Fruit fly (Drosophila melanogaster): ENCODE results near the gene cwo.

Gene cwo

dm6 chr3R:10411752-10412549 is 23.9 kb downstream of the cwo start:
- TF ChIP-seq CG14655 (GFP tag; optimal IDR thresholded peaks at IDR 0.05) (no peak), CG12605 (GFP tag; IDR thresholded peaks at IDR 0.05) (no peak; the same call in 1 of the 2 replicates), gl (tag; optimal IDR thresholded peaks at IDR 0.05) (no peak), CG8159 (tag; optimal IDR thresholded peaks at IDR 0.05) (no peak), CG32121 (GFP tag; IDR thresholded peaks at IDR 0.05) (peak; percentile 74; the same call in 1 of the 2 replicates), fd96Ca (GFP tag; IDR thresholded peaks at IDR 0.05) (peak; percentile 88), CG13204 (GFP tag; optimal IDR thresholded peaks at IDR 0.05) (no peak), D1 (tag; optimal IDR thresholded peaks at IDR 0.05) (no peak), CG4496 (GFP tag; IDR thresholded peaks at IDR 0.05) (peak; percentile 71; the same call in 2 of the 3 replicates), CG15710 (tag; optimal IDR thresholded peaks at IDR 0.05) (no peak), Pif1A (GFP tag; optimal IDR thresholded peaks at IDR 0.05) (no peak), CG8301 (tag; optimal IDR thresholded peaks at IDR 0.05) (no peak), CG34367 (tag; optimal IDR thresholded peaks at IDR 0.05) (no peak), CG9948 (tag; optimal IDR thresholded peaks at IDR 0.05) (no peak), CG17806 (tag; optimal IDR thresholded peaks at IDR 0.05) (peak; percentile 34), Ets98B (GFP tag; IDR thresholded peaks at IDR 0.05) (peak; percentile 65), rn (GFP tag; IDR thresholded peaks at IDR 0.05) (peak; percentile 25; the same call in 1 of the 2 replicates), EcR (GFP tag; optimal IDR thresholded peaks at IDR 0.05) (no peak), Pif1B (GFP tag; optimal IDR thresholded peaks at IDR 0.05) (no peak), CG10348 (GFP tag; IDR thresholded peaks at IDR 0.05) (no peak), Snoo (tag; optimal IDR thresholded peaks at IDR 0.05) (no peak)

- TF ChIP-seq CG8301 (tag; optimal IDR thresholded peaks at IDR 0.05): no peak
- TF ChIP-seq EcR (GFP tag; optimal IDR thresholded peaks at IDR 0.05): peak; percentile 92
- no peak for TF ChIP-seq CG15710 (tag; optimal IDR thresholded peaks at IDR 0.05)
- TF ChIP-seq Ets98B (GFP tag; IDR thresholded peaks at IDR 0.05): 0 out of 2 replicates have a peak, but pooled peaks have one; percentile 21
- TF ChIP-seq gl (tag; optimal IDR thresholded peaks at IDR 0.05): peak; percentile 24
Measured at dm6 chr3R:10412550-10413459, 24.7 kb downstream of the cwo start, which contains the start of the genes Irp-1B and Rrp46. Irp-1B (minus strand) TSS chr3R:10412869. Rrp46 (plus strand) TSS chr3R:10413301.

- TF ChIP-seq gl (tag; optimal IDR thresholded peaks at IDR 0.05): peak; percentile 54
- peak; percentile 35 for TF ChIP-seq CG15710 (tag; optimal IDR thresholded peaks at IDR 0.05)
- TF ChIP-seq CG17806 (tag; optimal IDR thresholded peaks at IDR 0.05): peak; percentile 51
- TF ChIP-seq rn (GFP tag; IDR thresholded peaks at IDR 0.05): 0 out of 2 replicates have a peak, but pooled peaks have one; percentile 35
- peak; percentile 56 for TF ChIP-seq CG8301 (tag; optimal IDR thresholded peaks at IDR 0.05)
- peak; percentile 43 for TF ChIP-seq CG34367 (tag; optimal IDR thresholded peaks at IDR 0.05)
- peak; percentile 82; the same call in 2 of the 3 replicates for TF ChIP-seq CG4496 (GFP tag; IDR thresholded peaks at IDR 0.05)
- no peak for TF ChIP-seq Pif1B (GFP tag; optimal IDR thresholded peaks at IDR 0.05)
- peak; percentile 71 for TF ChIP-seq Ets98B (GFP tag; IDR thresholded peaks at IDR 0.05)
- no peak for TF ChIP-seq CG13204 (GFP tag; optimal IDR thresholded peaks at IDR 0.05)
- TF ChIP-seq D1 (tag; optimal IDR thresholded peaks at IDR 0.05): no peak
- no peak for TF ChIP-seq Pif1A (GFP tag; optimal IDR thresholded peaks at IDR 0.05)
- TF ChIP-seq CG8159 (tag; optimal IDR thresholded peaks at IDR 0.05): peak; percentile 39
- peak; percentile 19 for TF ChIP-seq CG9948 (tag; optimal IDR thresholded peaks at IDR 0.05)
- peak; percentile 37; the same call in 1 of the 2 replicates for TF ChIP-seq CG12605 (GFP tag; IDR thresholded peaks at IDR 0.05)
- peak; percentile 39; the same call in 1 of the 2 replicates for TF ChIP-seq CG32121 (GFP tag; IDR thresholded peaks at IDR 0.05)
- TF ChIP-seq Snoo (tag; optimal IDR thresholded peaks at IDR 0.05): peak; percentile 58
Measured at dm6 chr3R:10415923-10416322, 27.9 kb downstream of the cwo start, which contains the start of gene CG6345. CG6345 (minus strand) TSS chr3R:10416046.

dm6 chr3R:10421167-10421566 is 33.1 kb downstream of the cwo start:
- TF ChIP-seq CG9948 (tag; optimal IDR thresholded peaks at IDR 0.05): no peak

dm6 chr3R:10428324-10428723 is 40.3 kb downstream of the cwo start, which contains the start of gene CG46270:
CG46270 (minus strand) TSS chr3R:10428424.
- TF ChIP-seq CG34367 (tag; optimal IDR thresholded peaks at IDR 0.05) (no peak), CG10348 (GFP tag; IDR thresholded peaks at IDR 0.05) (no peak), CG9948 (tag; optimal IDR thresholded peaks at IDR 0.05) (no peak), CG14655 (GFP tag; optimal IDR thresholded peaks at IDR 0.05) (no peak), CG13204 (GFP tag; optimal IDR thresholded peaks at IDR 0.05) (no peak), CG32121 (GFP tag; IDR thresholded peaks at IDR 0.05) (no peak), rn (GFP tag; IDR thresholded peaks at IDR 0.05) (no peak)

dm6 chr3R:10431089-10431488 is 43.0 kb downstream of the cwo start:
- TF ChIP-seq Snoo (tag; optimal IDR thresholded peaks at IDR 0.05) (no peak), CG34367 (tag; optimal IDR thresholded peaks at IDR 0.05) (no peak), fd96Ca (GFP tag; IDR thresholded peaks at IDR 0.05) (no peak), CG10348 (GFP tag; IDR thresholded peaks at IDR 0.05) (no peak), CG17806 (tag; optimal IDR thresholded peaks at IDR 0.05) (no peak), EcR (GFP tag; optimal IDR thresholded peaks at IDR 0.05) (no peak), CG8159 (tag; optimal IDR thresholded peaks at IDR 0.05) (no peak), CG32121 (GFP tag; IDR thresholded peaks at IDR 0.05) (no peak), gl (tag; optimal IDR thresholded peaks at IDR 0.05) (no peak), Pif1B (GFP tag; optimal IDR thresholded peaks at IDR 0.05) (no peak), CG12605 (GFP tag; IDR thresholded peaks at IDR 0.05) (no peak), CG4496 (GFP tag; IDR thresholded peaks at IDR 0.05) (no peak), CG9948 (tag; optimal IDR thresholded peaks at IDR 0.05) (no peak), CG13204 (GFP tag; optimal IDR thresholded peaks at IDR 0.05) (no peak), rn (GFP tag; IDR thresholded peaks at IDR 0.05) (no peak), Ets98B (GFP tag; IDR thresholded peaks at IDR 0.05) (no peak), Pif1A (GFP tag; optimal IDR thresholded peaks at IDR 0.05) (no peak), CG14655 (GFP tag; optimal IDR thresholded peaks at IDR 0.05) (no peak)
